Worm (Caenorhabditis elegans) whole organism, L4/young adult: ENCODE data around the gene mig-2.

ENCODE experiments used
- W03F9.2 ChIP-seq: fragments of 150-350 bp; optimal IDR thresholded peaks from 2 replicates; lab custom pipeline; 2014; ENCODE audit warnings: missing biosample characterization, missing genetic modification characterization
- dao-5 ChIP-seq: sonication (generic microtip); optimal IDR thresholded peaks from 2 replicates; lab custom pipeline; 2016; ENCODE audit warnings: missing genotype, missing genetic modification characterization, moderate library complexity, missing compliant biosample characterization
- him-1 ChIP-seq: sonication (generic microtip); optimal IDR thresholded peaks from 2 replicates; lab custom pipeline; 2016; ENCODE audit warnings: missing genotype, missing genetic modification reagents, missing genetic modification characterization, missing compliant biosample characterization

mig-2 gene

DNA sequence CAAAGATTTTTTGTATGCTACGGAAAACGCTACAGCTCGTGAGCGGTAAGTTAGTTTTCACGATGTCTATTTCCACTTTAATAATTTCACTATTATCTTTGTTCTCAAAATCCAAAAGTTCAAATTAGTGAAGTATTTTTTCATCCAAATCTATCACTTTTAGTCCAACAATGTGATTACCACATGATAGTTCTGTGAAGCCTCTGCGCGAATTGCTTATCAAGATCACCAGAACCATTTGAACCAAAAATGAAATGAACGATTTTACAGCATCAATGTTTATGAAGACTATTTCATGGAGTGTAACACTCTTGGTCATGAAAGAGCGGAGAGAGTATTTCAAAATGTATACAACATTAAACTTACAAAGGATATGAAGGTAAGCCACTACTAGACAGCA lies 14.0 kb upstream of the mig-2 start:
- TF ChIP-seq dao-5 (tag; lab: Kevin White, UChicago) (no peak), him-1 (no peak), W03F9.2 (no peak)

DNA sequence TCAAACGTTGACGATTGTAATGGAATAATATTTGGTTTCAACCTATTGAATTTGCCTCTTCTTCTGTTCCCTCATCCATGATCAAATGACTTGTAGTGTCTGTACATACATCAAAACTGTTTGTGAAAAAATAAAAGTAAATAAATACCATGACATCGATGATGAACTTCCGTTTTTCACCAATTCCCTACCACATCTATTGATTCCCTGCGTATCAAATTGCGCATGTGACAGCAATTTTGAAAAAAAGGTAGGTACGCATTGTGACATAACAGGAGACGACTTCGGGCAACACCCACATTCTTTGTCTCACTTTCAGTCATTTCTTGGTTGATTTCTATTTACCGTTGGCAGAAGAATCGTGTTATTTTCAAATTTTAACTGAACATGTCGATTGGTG lies 12.0 kb upstream of the mig-2 start, which contains the start of gene C35C5.9:
TSS of gene C35C5.9 (plus strand) at position 161 of the 400 bp plus-strand sequence.
- TF ChIP-seq him-1 = no peak
- TF ChIP-seq dao-5 (tag; lab: Kevin White, UChicago) = no peak
- TF ChIP-seq W03F9.2 = no peak

ce11 chrX:11537240-11537764 lies 11.1 kb upstream of the mig-2 start, which contains the start of gene gcp-2.2:
gcp-2.2 (plus strand) TSS chrX:11537714.
- TF ChIP-seq W03F9.2 = no peak
- no peak for TF ChIP-seq him-1
- TF ChIP-seq dao-5 (tag; lab: Kevin White, UChicago) = no peak

DNA sequence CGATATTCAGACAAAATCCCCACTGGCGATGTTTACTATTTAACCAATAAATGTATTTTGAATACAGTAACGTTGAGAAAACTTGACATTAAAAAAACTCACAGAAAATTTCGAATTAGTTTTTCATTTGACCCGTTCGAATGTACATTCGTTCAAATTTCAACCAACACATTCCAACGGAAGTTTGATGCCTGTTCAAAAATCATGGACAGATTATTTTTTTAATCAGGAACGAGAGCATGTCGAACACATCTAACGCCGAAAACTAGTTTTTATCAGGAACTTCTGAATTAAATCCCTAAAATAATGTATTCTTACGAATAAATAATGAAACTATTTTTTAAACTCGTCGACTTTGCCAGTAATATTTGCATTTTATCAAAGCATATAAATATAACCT lies 6.7 kb upstream of the mig-2 start:
- TF ChIP-seq dao-5 (tag; lab: Kevin White, UChicago) = no peak
- TF ChIP-seq him-1 = no peak
- no peak for TF ChIP-seq W03F9.2

DNA sequence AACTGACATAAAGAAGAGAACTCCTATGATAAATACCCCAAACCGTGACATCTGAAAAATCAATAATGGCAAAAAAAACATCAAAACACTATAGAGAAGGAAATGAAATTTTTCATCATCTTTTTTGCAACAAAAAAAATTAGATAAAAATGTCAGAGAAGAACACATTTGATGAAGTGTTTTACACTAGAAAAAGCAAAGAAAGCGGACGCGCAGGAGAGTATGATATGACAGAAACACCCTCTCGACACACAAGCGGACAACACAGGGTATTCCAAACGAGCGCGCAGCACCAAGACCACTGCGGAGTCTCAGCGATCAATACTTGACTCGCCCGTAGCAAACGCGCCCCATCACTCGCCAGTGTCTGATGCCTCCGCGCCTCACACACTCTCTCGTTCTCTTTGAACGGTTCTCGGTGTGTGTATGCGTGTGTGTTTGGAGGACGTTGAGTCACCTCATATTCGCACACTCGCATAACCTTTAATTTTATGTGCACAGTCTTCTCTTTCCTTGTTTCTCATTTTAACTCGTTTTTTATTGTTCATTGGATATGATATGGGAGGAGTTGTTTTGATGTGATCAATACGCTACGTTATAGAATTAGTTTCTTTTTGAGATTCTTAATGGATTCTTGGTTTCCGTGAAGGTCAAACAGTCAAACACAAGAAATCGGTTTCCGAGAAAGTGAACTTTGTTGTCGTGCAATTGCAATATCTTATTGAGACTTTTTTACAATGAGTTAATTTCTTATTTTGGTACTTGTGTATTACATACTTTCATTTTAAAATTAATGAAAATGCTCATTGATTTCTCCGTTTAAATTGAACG lies 1.7 kb upstream of the mig-2 start, which contains the start of gene selt-1.1:
TSS of gene selt-1.1 (minus strand) at position 51 of the 831 bp plus-strand sequence.
- TF ChIP-seq dao-5 (tag; lab: Kevin White, UChicago) (no peak), him-1 (no peak), W03F9.2 (peak; percentile 64)

DNA sequence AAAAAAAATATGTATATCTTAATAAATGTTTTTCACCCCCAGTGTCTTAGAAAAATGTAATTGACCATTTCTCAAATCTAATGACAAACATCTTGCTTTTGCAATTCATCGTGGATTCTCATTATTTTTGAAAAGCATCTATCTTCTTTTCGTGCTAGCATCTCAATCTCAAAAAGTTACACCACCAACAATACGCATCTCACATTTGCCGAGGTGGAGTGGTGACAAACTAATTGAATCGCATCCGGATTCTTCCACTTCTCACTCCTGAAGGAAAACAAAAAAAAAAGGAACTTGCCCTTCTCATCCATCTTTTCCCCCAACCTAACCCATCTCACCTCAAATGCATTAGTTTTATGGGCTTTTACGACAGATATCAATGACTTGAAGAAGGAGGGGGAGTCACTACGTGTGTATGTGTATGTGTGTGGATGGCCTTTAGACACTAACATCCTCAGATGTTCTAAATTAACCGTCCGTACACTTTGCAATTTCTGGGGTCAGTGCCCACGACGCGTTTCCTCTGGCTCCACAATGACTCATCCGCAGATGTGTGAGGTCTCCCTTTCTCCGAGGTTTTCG lies 875 bp upstream of the mig-2 start:
- TF ChIP-seq him-1 (no peak), dao-5 (tag; lab: Kevin White, UChicago) (no peak), W03F9.2 (no peak)

ce11 chrX:11551808-11552207 lies 3.4 kb downstream of the mig-2 start:
- no peak for TF ChIP-seq him-1
- TF ChIP-seq W03F9.2 = no peak
- TF ChIP-seq dao-5 (tag; lab: Kevin White, UChicago) = no peak

DNA sequence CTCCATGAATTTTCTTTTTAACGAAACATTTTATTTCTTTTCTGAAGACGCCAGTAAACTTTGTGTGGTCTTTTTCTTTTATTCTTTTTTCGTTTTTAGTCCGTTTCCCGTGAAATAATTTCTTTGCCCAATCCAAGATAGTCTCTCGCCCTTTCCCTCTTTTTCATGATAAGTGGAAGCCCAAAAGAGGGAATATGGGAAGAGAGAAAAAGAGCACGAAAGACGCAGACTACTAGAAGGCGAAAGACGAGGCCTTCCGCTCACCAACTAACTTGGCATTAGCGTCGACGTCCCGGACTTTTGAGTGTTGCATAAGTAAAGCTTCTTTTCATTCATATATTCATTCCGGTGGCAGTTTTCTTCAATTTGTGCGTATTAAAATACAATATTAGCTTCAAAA lies 4.5 kb downstream of the mig-2 start:
- TF ChIP-seq him-1 (no peak), dao-5 (tag; lab: Kevin White, UChicago) (no peak), W03F9.2 (no peak)

ce11 chrX:11554522-11554921 lies 6.1 kb downstream of the mig-2 start:
- TF ChIP-seq W03F9.2 (no peak), dao-5 (tag; lab: Kevin White, UChicago) (no peak), him-1 (no peak)

DNA sequence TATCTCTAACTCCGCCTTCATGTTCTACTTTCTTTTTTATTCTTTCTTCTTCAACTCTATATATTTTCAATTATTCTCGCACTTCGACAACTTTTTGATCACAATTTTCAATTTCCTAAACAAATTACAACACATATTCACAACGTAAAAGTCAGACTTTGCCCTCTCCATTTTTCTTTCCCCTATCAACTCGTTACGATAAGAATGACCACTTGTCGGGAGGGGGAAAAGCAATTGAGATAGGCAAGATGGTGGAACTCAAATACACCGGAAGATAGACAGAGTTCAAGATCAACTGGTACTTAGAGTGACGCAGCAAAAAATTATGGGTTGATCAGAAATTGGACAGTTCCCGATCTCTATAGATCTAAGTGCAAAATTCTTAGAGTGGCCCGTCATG lies 6.6 kb downstream of the mig-2 start:
- TF ChIP-seq W03F9.2 = no peak
- no peak for TF ChIP-seq dao-5 (tag; lab: Kevin White, UChicago)
- no peak for TF ChIP-seq him-1

- no peak for TF ChIP-seq W03F9.2
These were observed 7.2 kb downstream of the mig-2 start for ce11 chrX:11555527-11556137.

ce11 chrX:11556194-11556739 lies 7.9 kb downstream of the mig-2 start, which contains the start of gene C35C5.10:
C35C5.10 (plus strand) TSS chrX:11556244.
- no peak for TF ChIP-seq him-1
- TF ChIP-seq W03F9.2 = no peak
- TF ChIP-seq dao-5 (tag; lab: Kevin White, UChicago) = no peak

- TF ChIP-seq him-1 = peak; percentile 17
- TF ChIP-seq dao-5 (tag; lab: Kevin White, UChicago) = no peak
- TF ChIP-seq W03F9.2 = no peak
These were observed 9.7 kb downstream of the mig-2 start for ce11 chrX:11558156-11558555.

- TF ChIP-seq W03F9.2 = no peak
- no peak for TF ChIP-seq him-1
- no peak for TF ChIP-seq dao-5 (tag; lab: Kevin White, UChicago)
These were observed 11.7 kb downstream of the mig-2 start for ce11 chrX:11560076-11560475.
